Worm (Caenorhabditis elegans) whole organism, young adult: ENCODE data around the gene epg-3.

Experiments
- B0035.1 ChIP-seq: sonication (generic microtip); optimal IDR thresholded peaks from 2 replicates; lab custom pipeline; 2016; ENCODE audit warnings: missing genetic modification characterization, mild to moderate bottlenecking, missing compliant biosample characterization, missing genotype, missing genetic modification reagents
- B0261.1 ChIP-seq: sonication (generic microtip); optimal IDR thresholded peaks from 2 replicates; lab custom pipeline; 2016; ENCODE audit warnings: mild to moderate bottlenecking, missing genetic modification characterization, moderate library complexity, missing compliant biosample characterization
- C06A6.2 ChIP-seq: fragments of 200-800 bp; sonication (Bioruptor generic); conservative IDR thresholded peaks from 2 replicates; pipeline ENCODE4 v1.3.6; 2022; ENCODE audit warnings: missing genetic modification characterization, missing compliant biosample characterization
- D2030.7 ChIP-seq: fragments of 200-800 bp; sonication (Bioruptor generic); IDR thresholded peaks from 2 replicates; pipeline ENCODE4 v1.3.6; 2022; ENCODE audit warnings: missing genetic modification reagents, missing genetic modification characterization, missing compliant biosample characterization
- F39B2.1 ChIP-seq: fragments of 200-800 bp; sonication (Bioruptor generic); IDR thresholded peaks from 2 replicates; pipeline ENCODE4 v1.3.6; 2022; ENCODE audit warnings: missing genetic modification reagents, missing genetic modification characterization, missing compliant biosample characterization
- F49E8.2 ChIP-seq: sonication (generic microtip); optimal IDR thresholded peaks from 3 replicates; lab custom pipeline; 2017; ENCODE audit warnings: missing genetic modification characterization, mild to moderate bottlenecking, missing compliant biosample characterization, antibody characterized with exemption, moderate library complexity; ENCODE audit not compliant: insufficient read depth
- F57A8.1 ChIP-seq: fragments of 200-800 bp; sonication (Bioruptor generic); optimal IDR thresholded peaks from 2 replicates; lab custom pipeline; 2018; ENCODE audit warnings: mild to moderate bottlenecking, missing genetic modification characterization, moderate library complexity, missing compliant biosample characterization
- K12H6.12 ChIP-seq: fragments of 200-800 bp; sonication (Bioruptor generic); optimal IDR thresholded peaks from 2 replicates; lab custom pipeline; 2018; ENCODE audit warnings: mild to moderate bottlenecking, missing genetic modification characterization, missing compliant biosample characterization
- T07F8.4 ChIP-seq: sonication (generic microtip); optimal IDR thresholded peaks from 2 replicates; lab custom pipeline; 2016; ENCODE audit warnings: mild to moderate bottlenecking, missing genetic modification characterization, moderate library complexity, missing compliant biosample characterization
- Y53F4B.3 ChIP-seq: fragments of 200-800 bp; sonication (Bioruptor generic); IDR thresholded peaks from 2 replicates; pipeline ENCODE4 v1.3.6; 2022; ENCODE audit warnings: missing genetic modification reagents, missing genetic modification characterization, missing compliant biosample characterization
- Y53G8AR.9 ChIP-seq: fragments of 200-800 bp; sonication (Bioruptor generic); conservative IDR thresholded peaks from 2 replicates; pipeline ENCODE4 v1.3.6; 2022; ENCODE audit warnings: missing genetic modification reagents, missing genetic modification characterization, missing compliant biosample characterization
- ama-1 ChIP-seq, 3 experiments: fragments of 150-350 bp in 1 of 3; sonication (generic microtip) in 2 of 3; optimal IDR thresholded peaks; 2 replicates each; lab custom pipeline; 2014 to 2018; ENCODE audit warnings: missing biosample characterization in 2 of 3, missing genetic modification characterization in 2 of 3, missing genetic modification reagents in 2 of 3
- aptf-2 ChIP-seq: fragments of 200-800 bp; sonication (Bioruptor generic); conservative IDR thresholded peaks from 2 replicates; pipeline ENCODE4 v1.3.6; 2022; ENCODE audit warnings: missing genetic modification reagents, missing genetic modification characterization, missing compliant biosample characterization
- aptf-3 ChIP-seq: fragments of 200-800 bp; sonication (Bioruptor generic); IDR thresholded peaks from 2 replicates; pipeline ENCODE4 v1.3.6; 2022; ENCODE audit warnings: missing genetic modification characterization, missing compliant biosample characterization
- atf-7 ChIP-seq: sonication (generic microtip); optimal IDR thresholded peaks from 2 replicates; lab custom pipeline; 2017; ENCODE audit warnings: mild to moderate bottlenecking, missing genetic modification characterization, missing compliant biosample characterization
- athp-1 ChIP-seq: sonication (generic microtip); optimal IDR thresholded peaks from 2 replicates; lab custom pipeline; 2017; ENCODE audit warnings: mild to moderate bottlenecking, missing genetic modification characterization, missing compliant biosample characterization
- attf-5 ChIP-seq: fragments of 200-800 bp; sonication (Bioruptor generic); optimal IDR thresholded peaks from 2 replicates; lab custom pipeline; 2018; ENCODE audit warnings: mild to moderate bottlenecking, missing genetic modification characterization, missing compliant biosample characterization
- bed-1 ChIP-seq: fragments of 200-800 bp; sonication (Bioruptor generic); IDR thresholded peaks from 2 replicates; pipeline ENCODE4 v1.3.6; 2022; ENCODE audit warnings: missing genetic modification reagents, missing genetic modification characterization, missing compliant biosample characterization
- cebp-2 ChIP-seq: fragments of 200-800 bp; sonication (Bioruptor generic); IDR thresholded peaks from 2 replicates; pipeline ENCODE4 v1.3.6; 2022; ENCODE audit warnings: missing genetic modification characterization, missing compliant biosample characterization
- ceh-58 ChIP-seq: fragments of 200-800 bp; sonication (Bioruptor generic); IDR thresholded peaks from 2 replicates; pipeline ENCODE4 v1.3.6; 2022; ENCODE audit warnings: missing genetic modification characterization, missing compliant biosample characterization
- ceh-79 ChIP-seq: sonication (generic microtip); optimal IDR thresholded peaks from 2 replicates; lab custom pipeline; 2017; ENCODE audit warnings: mild to moderate bottlenecking, missing genetic modification characterization, missing compliant biosample characterization
- efl-1 ChIP-seq: fragments of 150-350 bp; optimal IDR thresholded peaks from 2 replicates; lab custom pipeline; 2014; ENCODE audit warnings: missing biosample characterization, missing genetic modification reagents, missing genetic modification characterization
- ekl-4 ChIP-seq: fragments of 200-800 bp; sonication (Bioruptor generic); IDR thresholded peaks from 2 replicates; pipeline ENCODE4 v1.3.6; 2022; ENCODE audit warnings: missing genetic modification reagents, missing genetic modification characterization, missing compliant biosample characterization
- fkh-3 ChIP-seq: sonication (generic microtip); optimal IDR thresholded peaks from 2 replicates; lab custom pipeline; 2016; ENCODE audit warnings: mild to moderate bottlenecking, missing genetic modification characterization, missing compliant biosample characterization
- hlh-12 ChIP-seq: sonication (generic microtip); optimal IDR thresholded peaks from 2 replicates; lab custom pipeline; 2016; ENCODE audit warnings: missing genetic modification characterization, missing compliant biosample characterization
- hlh-26 ChIP-seq: fragments of 200-800 bp; sonication (Bioruptor generic); conservative IDR thresholded peaks from 2 replicates; pipeline ENCODE4 v1.3.6; 2022; ENCODE audit warnings: missing genetic modification reagents, missing genetic modification characterization, missing compliant biosample characterization
- hsf-1 ChIP-seq: fragments of 200-800 bp; sonication (Bioruptor generic); IDR thresholded peaks from 2 replicates; pipeline ENCODE4 v1.3.6; 2022; ENCODE audit warnings: missing genetic modification reagents, missing genetic modification characterization, missing compliant biosample characterization
- lag-1 ChIP-seq: fragments of 200-800 bp; sonication (Bioruptor generic); IDR thresholded peaks from 2 replicates; pipeline ENCODE4 v1.3.6; 2022; ENCODE audit warnings: missing genetic modification reagents, missing genetic modification characterization, missing compliant biosample characterization
- let-526 ChIP-seq: fragments of 200-800 bp; sonication (Bioruptor generic); IDR thresholded peaks from 2 replicates; pipeline ENCODE4 v1.3.6; 2022; ENCODE audit warnings: missing genetic modification reagents, missing genetic modification characterization, missing compliant biosample characterization
- lin-35 ChIP-seq, 3 experiments: fragments of 150-350 bp in 2 of 3; sonication (generic microtip) in 1 of 3; optimal IDR thresholded peaks; 2 replicates each; lab custom pipeline; 2014 to 2018; ENCODE audit warnings: missing biosample characterization in 3 of 3, missing genetic modification characterization in 3 of 3, missing genetic modification reagents in 3 of 3
- madf-10 ChIP-seq: sonication (generic microtip); optimal IDR thresholded peaks from 2 replicates; lab custom pipeline; 2016; ENCODE audit warnings: mild to moderate bottlenecking, missing genetic modification characterization, missing compliant biosample characterization
- madf-6 ChIP-seq: fragments of 200-800 bp; sonication (Bioruptor generic); IDR thresholded peaks from 2 replicates; pipeline ENCODE4 v1.3.6; 2022; ENCODE audit warnings: missing genetic modification reagents, missing genetic modification characterization, missing compliant biosample characterization
- madf-8 ChIP-seq: fragments of 200-800 bp; sonication (Bioruptor generic); conservative IDR thresholded peaks from 2 replicates; pipeline ENCODE4 v1.3.6; 2022; ENCODE audit warnings: missing genetic modification reagents, missing genetic modification characterization, missing compliant biosample characterization
- mes-4 ChIP-seq: sonication (generic microtip); optimal IDR thresholded peaks from 2 replicates; lab custom pipeline; 2016; ENCODE audit warnings: missing genotype, missing genetic modification characterization, missing compliant biosample characterization
- mxl-1 ChIP-seq: sonication (generic microtip); optimal IDR thresholded peaks from 2 replicates; lab custom pipeline; 2016; ENCODE audit warnings: missing genetic modification characterization, missing compliant biosample characterization
- nhr-179 ChIP-seq: sonication (generic microtip); optimal IDR thresholded peaks from 2 replicates; lab custom pipeline; 2016; ENCODE audit warnings: mild to moderate bottlenecking, missing genetic modification characterization, missing compliant biosample characterization
- pha-4 ChIP-seq: fragments of 150-350 bp; sonication (generic microtip); optimal IDR thresholded peaks from 2 replicates; lab custom pipeline; 2014; ENCODE audit warnings: missing biosample characterization, missing genetic modification reagents, missing genetic modification characterization
- repo-1 ChIP-seq: sonication (generic microtip); optimal IDR thresholded peaks from 2 replicates; lab custom pipeline; 2017; ENCODE audit warnings: mild to moderate bottlenecking, missing genetic modification characterization, missing compliant biosample characterization
- sdz-38 ChIP-seq: sonication (generic microtip); optimal IDR thresholded peaks from 2 replicates; lab custom pipeline; 2016; ENCODE audit warnings: missing genotype, missing genetic modification characterization, missing compliant biosample characterization
- sea-2 ChIP-seq: fragments of 200-800 bp; sonication (Bioruptor generic); IDR thresholded peaks from 2 replicates; pipeline ENCODE4 v1.3.6; 2022; ENCODE audit warnings: missing genetic modification characterization, missing compliant biosample characterization
- snpc-1.1 ChIP-seq: sonication (generic microtip); optimal IDR thresholded peaks from 2 replicates; lab custom pipeline; 2017; ENCODE audit warnings: missing genetic modification characterization, mild to moderate bottlenecking, missing compliant biosample characterization, antibody characterized with exemption, moderate library complexity, missing genotype, missing genetic modification reagents; ENCODE audit not compliant: insufficient read depth
- snpc-1.3 ChIP-seq: sonication (generic microtip); optimal IDR thresholded peaks from 2 replicates; lab custom pipeline; 2017; ENCODE audit warnings: missing genetic modification characterization, mild to moderate bottlenecking, missing compliant biosample characterization, antibody characterized with exemption, moderate library complexity, missing genotype, missing genetic modification reagents; ENCODE audit not compliant: insufficient read depth
- snpc-3.4 ChIP-seq: sonication (generic microtip); optimal IDR thresholded peaks from 2 replicates; lab custom pipeline; 2017; ENCODE audit warnings: missing genetic modification characterization, mild to moderate bottlenecking, missing compliant biosample characterization, antibody characterized with exemption, moderate library complexity, missing genotype, missing genetic modification reagents
- sptf-2 ChIP-seq: fragments of 200-800 bp; sonication (Bioruptor generic); optimal IDR thresholded peaks from 2 replicates; lab custom pipeline; 2018; ENCODE audit warnings: mild to moderate bottlenecking, missing genetic modification characterization, missing compliant biosample characterization
- tbp1 ChIP-seq: fragments of 200-800 bp; sonication (Bioruptor generic); optimal IDR thresholded peaks from 2 replicates; lab custom pipeline; 2018; ENCODE audit warnings: mild to moderate bottlenecking, missing genetic modification characterization, missing compliant biosample characterization
- tlf-1 ChIP-seq: fragments of 200-800 bp; sonication (Bioruptor generic); optimal IDR thresholded peaks from 2 replicates; lab custom pipeline; 2018; ENCODE audit warnings: mild to moderate bottlenecking, missing genetic modification characterization, missing compliant biosample characterization
- unc-62 ChIP-seq: fragments of 150-350 bp; optimal IDR thresholded peaks from 2 replicates; lab custom pipeline; 2014; ENCODE audit warnings: missing biosample characterization, missing genetic modification reagents, missing genetic modification characterization
- ztf-3 ChIP-seq: fragments of 200-800 bp; sonication (Bioruptor generic); optimal IDR thresholded peaks from 2 replicates; lab custom pipeline; 2018; ENCODE audit warnings: mild to moderate bottlenecking, missing genetic modification characterization, missing compliant biosample characterization

The epg-3 gene

DNA sequence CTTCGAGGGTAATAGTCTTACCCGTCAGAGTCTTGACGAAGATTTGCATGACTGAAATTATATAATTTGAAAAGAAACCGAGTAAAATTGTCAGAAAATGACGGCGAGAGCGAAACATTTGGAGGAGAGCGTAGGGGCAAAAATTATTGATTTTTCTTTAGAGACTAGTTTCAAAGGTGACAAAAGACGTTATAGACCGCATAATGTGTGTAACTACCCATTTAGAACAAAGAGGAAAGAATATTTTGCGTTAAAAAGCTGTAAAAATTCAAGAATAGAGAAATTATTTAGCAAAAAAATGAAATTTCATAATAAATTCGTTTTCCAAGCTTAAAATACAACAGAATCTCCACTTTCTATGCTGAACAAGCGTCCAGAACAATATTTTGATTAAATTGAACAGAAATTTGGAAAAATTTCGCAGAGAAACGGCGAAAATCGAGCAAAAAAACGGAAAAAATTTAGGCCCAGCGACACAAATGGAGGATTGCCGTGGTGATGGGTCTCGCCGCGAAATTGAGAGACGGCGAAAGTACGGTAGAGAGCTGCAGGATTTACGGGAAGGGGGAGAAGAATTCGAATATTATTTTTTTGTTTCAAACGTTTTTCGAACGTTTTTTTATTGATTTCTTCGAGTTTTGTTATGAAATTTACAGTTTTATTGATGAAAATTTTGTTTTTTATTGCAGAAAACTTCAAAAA is 44.1 kb downstream of the epg-3 start, which contains the start of the genes ubq-2 and frg-1 (continued):
- TF ChIP-seq sptf-2 (GFP tag; lab: Kevin White, UChicago) (no peak), aptf-3 (no peak), ceh-58 (GFP tag; lab: Robert Waterston, UW) (no peak), nhr-179 (tag; lab: Kevin White, UChicago) (no peak), ama-1 (optimal IDR thresholded peaks at IDR 0.05; lab: Kevin White, UChicago) (no peak), ama-1 (GFP tag; optimal IDR thresholded peaks at IDR 0.05; lab: Kevin White, UChicago) (no peak), ceh-79 (tag; lab: Kevin White, UChicago) (no peak), efl-1 (peak; percentile 56), Y53G8AR.9 (peak; percentile 77), madf-10 (tag; lab: Kevin White, UChicago) (peak; percentile 37), aptf-2 (GFP tag; lab: Robert Waterston, UW) (no peak), T07F8.4 (tag; lab: Kevin White, UChicago) (no peak), F49E8.2 (tag; lab: Kevin White, UChicago) (peak; percentile 72), F39B2.1 (GFP tag; lab: Robert Waterston, UW) (no peak), ekl-4 (peak; percentile 67), sdz-38 (tag; lab: Kevin White, UChicago) (no peak), let-526 (GFP tag; lab: Robert Waterston, UW) (0 out of 2 replicates have a peak, but pooled peaks have one; percentile 60), fkh-3 (tag; lab: Kevin White, UChicago) (no peak), D2030.7 (GFP tag; lab: Robert Waterston, UW) (peak; percentile 79), snpc-1.1 (peak; percentile 16), mxl-1 (tag; lab: Kevin White, UChicago) (no peak), repo-1 (no peak), tbp1 (peak; percentile 66), ztf-3 (GFP tag; lab: Kevin White, UChicago) (no peak), B0035.1 (tag; lab: Kevin White, UChicago) (peak; percentile 22), sea-2 (no peak), pha-4 (tag; lab: Kevin White, UChicago) (peak; percentile 60), tlf-1 (peak; percentile 73), unc-62 (GFP tag; lab: Kevin White, UChicago) (no peak), atf-7 (tag; lab: Kevin White, UChicago) (no peak), B0261.1 (tag; lab: Kevin White, UChicago) (no peak), lin-35 (GFP tag; optimal IDR thresholded peaks at IDR 0.05; lab: Kevin White, UChicago) (peak in 2 of 3 experiments; percentile 22 to 70), hlh-26 (GFP tag; lab: Robert Waterston, UW) (no peak), hsf-1 (no peak), lag-1 (no peak), attf-5 (GFP tag; lab: Kevin White, UChicago) (peak; percentile 89), madf-8 (GFP tag; lab: Robert Waterston, UW) (peak; percentile 69), cebp-2 (GFP tag; lab: Robert Waterston, UW) (no peak), C06A6.2 (no peak), K12H6.12 (peak; percentile 68), mes-4 (no peak), madf-6 (GFP tag; lab: Robert Waterston, UW) (peak; percentile 92), snpc-3.4 (peak; percentile 32), snpc-1.3 (tag; lab: Kevin White, UChicago) (peak; percentile 49), hlh-12 (tag; lab: Kevin White, UChicago) (no peak), bed-1 (GFP tag; lab: Robert Waterston, UW) (no peak), F57A8.1 (no peak), Y53F4B.3 (GFP tag; lab: Robert Waterston, UW) (no peak), athp-1 (tag; lab: Kevin White, UChicago) (peak; percentile 30)
